Fruit fly (Drosophila melanogaster) whole organism, embryonic: ENCODE measurements around the gene gl.

Source experiments
- Bteb2 ChIP-seq: fragments of 200-800 bp; sonication (Bioruptor generic); optimal IDR thresholded peaks from 2 replicates; lab custom pipeline; 2016; ENCODE audit warnings: missing biosample characterization, missing genetic modification characterization
- CG10209 ChIP-seq: fragments of 200-800 bp; sonication (Bioruptor generic); optimal IDR thresholded peaks from 3 replicates; lab custom pipeline; 2017; ENCODE audit warnings: missing biosample characterization, mild to moderate bottlenecking, missing genetic modification characterization, missing genetic modification reagents
- CG10274 ChIP-seq: fragments of 200-800 bp; sonication (Bioruptor generic); optimal IDR thresholded peaks from 3 replicates; lab custom pipeline; 2017; ENCODE audit warnings: missing biosample characterization, mild to moderate bottlenecking, missing genetic modification characterization
- CG11723 ChIP-seq: fragments of 200-800 bp; sonication (Bioruptor generic); optimal IDR thresholded peaks from 2 replicates; lab custom pipeline; 2017; ENCODE audit warnings: missing biosample characterization, mild to moderate bottlenecking, missing genetic modification characterization
- CG14710 ChIP-seq: fragments of 200-800 bp; sonication (Bioruptor generic); optimal IDR thresholded peaks from 3 replicates; lab custom pipeline; 2019; ENCODE audit warnings: missing biosample characterization, mild to moderate bottlenecking, missing genetic modification characterization, moderate library complexity
- CG1529 ChIP-seq: fragments of 200-800 bp; sonication (Bioruptor generic); optimal IDR thresholded peaks from 3 replicates; lab custom pipeline; 2018; ENCODE audit warnings: missing biosample characterization, missing genetic modification characterization
- CG16779 ChIP-seq: fragments of 200-800 bp; sonication (Bioruptor generic); IDR thresholded peaks from 2 replicates; pipeline ENCODE4 v1.3.6; 2022; ENCODE audit warnings: missing biosample characterization, missing genetic modification characterization
- CG17612 ChIP-seq: fragments of 200-800 bp; sonication (Bioruptor generic); IDR thresholded peaks from 2 replicates; pipeline ENCODE4 v1.3.6; 2022; ENCODE audit warnings: missing biosample characterization, missing genetic modification characterization
- CG18011 ChIP-seq: fragments of 200-800 bp; sonication (Bioruptor generic); optimal IDR thresholded peaks from 2 replicates; lab custom pipeline; 2017; ENCODE audit warnings: missing biosample characterization, missing genetic modification characterization, mild to moderate bottlenecking, moderate library complexity, missing genotype
- CG18476 ChIP-seq: fragments of 200-800 bp; sonication (Bioruptor generic); optimal IDR thresholded peaks from 2 replicates; lab custom pipeline; 2016; ENCODE audit warnings: missing biosample characterization, mild to moderate bottlenecking, missing genetic modification characterization
- CG18619 ChIP-seq: fragments of 200-800 bp; sonication (Bioruptor generic); optimal IDR thresholded peaks from 3 replicates; lab custom pipeline; 2017; ENCODE audit warnings: missing biosample characterization, mild to moderate bottlenecking, missing genetic modification characterization
- CG2202 ChIP-seq: fragments of 200-800 bp; sonication (Bioruptor generic); optimal IDR thresholded peaks from 2 replicates; lab custom pipeline; 2018; ENCODE audit warnings: missing biosample characterization, mild to moderate bottlenecking, missing genetic modification characterization
- CG2678 ChIP-seq: fragments of 200-800 bp; sonication (Bioruptor generic); optimal IDR thresholded peaks from 3 replicates; lab custom pipeline; 2019; ENCODE audit warnings: missing biosample characterization, mild to moderate bottlenecking, missing genetic modification characterization, moderate library complexity
- CG2712 ChIP-seq: fragments of 200-800 bp; optimal IDR thresholded peaks from 3 replicates; lab custom pipeline; 2019; ENCODE audit warnings: missing biosample characterization, mild to moderate bottlenecking, missing genetic modification characterization, moderate library complexity
- CG31365 ChIP-seq: fragments of 200-800 bp; sonication (Bioruptor generic); optimal IDR thresholded peaks from 2 replicates; lab custom pipeline; 2018; ENCODE audit warnings: missing biosample characterization, mild to moderate bottlenecking, missing genetic modification characterization
- CG33557 ChIP-seq: fragments of 200-800 bp; sonication (Bioruptor generic); optimal IDR thresholded peaks from 2 replicates; lab custom pipeline; 2019; ENCODE audit warnings: missing biosample characterization, mild to moderate bottlenecking, missing genetic modification characterization, moderate library complexity
- CG34376 ChIP-seq: fragments of 200-800 bp; sonication (Bioruptor generic); optimal IDR thresholded peaks from 2 replicates; lab custom pipeline; 2018; ENCODE audit warnings: missing biosample characterization, mild to moderate bottlenecking, missing genetic modification characterization
- CG4617 ChIP-seq: fragments of 200-800 bp; sonication (Bioruptor generic); optimal IDR thresholded peaks from 3 replicates; lab custom pipeline; 2016; ENCODE audit warnings: missing biosample characterization, missing genetic modification characterization, borderline replicate concordance
- Deaf1 ChIP-seq: fragments of 200-800 bp; optimal IDR thresholded peaks from 3 replicates; lab custom pipeline; 2019; ENCODE audit warnings: missing biosample characterization, mild to moderate bottlenecking, missing genetic modification characterization, moderate library complexity
- Eip74EF ChIP-seq, 2 experiments: fragments of 200-800 bp in 1 of 2; fragments of >200 bp in 1 of 2; sonication (Bioruptor generic) in 1 of 2; optimal IDR thresholded peaks; 2 replicates each; lab custom pipeline; 2017 to 2019; ENCODE audit warnings: missing biosample characterization in 2 of 2, missing genetic modification characterization in 2 of 2, mild to moderate bottlenecking in 1 of 2, moderate library complexity in 1 of 2
- H2.0 ChIP-seq: fragments of 200-800 bp; sonication (Bioruptor generic); IDR thresholded peaks from 2 replicates; pipeline ENCODE4 v1.3.6; 2022; ENCODE audit warnings: missing biosample characterization, missing genetic modification characterization
- Hey ChIP-seq: fragments of 200-800 bp; sonication (Bioruptor generic); optimal IDR thresholded peaks from 3 replicates; lab custom pipeline; 2018; ENCODE audit warnings: missing biosample characterization, mild to moderate bottlenecking, missing genetic modification characterization
- MESR4 ChIP-seq: fragments of 200-800 bp; sonication (Bioruptor generic); optimal IDR thresholded peaks from 2 replicates; lab custom pipeline; 2018; ENCODE audit warnings: missing biosample characterization, mild to moderate bottlenecking, missing genetic modification characterization, moderate library complexity
- NC2β ChIP-seq: fragments of 200-800 bp; sonication (Bioruptor generic); optimal IDR thresholded peaks from 2 replicates; lab custom pipeline; 2016; ENCODE audit warnings: missing biosample characterization, missing genetic modification characterization
- Oaz ChIP-seq: fragments of 200-800 bp; sonication (Bioruptor generic); IDR thresholded peaks from 2 replicates; pipeline ENCODE4 v1.3.6; 2022; ENCODE audit warnings: missing biosample characterization, missing genetic modification characterization
- Scr ChIP-seq: fragments of 200-800 bp; sonication (Bioruptor generic); IDR thresholded peaks from 2 replicates; pipeline ENCODE4 v1.3.6; 2022; ENCODE audit warnings: missing biosample characterization, missing genetic modification characterization; ENCODE audit not compliant: partially characterized antibody
- amos ChIP-seq: fragments of 200-800 bp; sonication (Bioruptor generic); IDR thresholded peaks from 2 replicates; pipeline ENCODE4 v1.3.6; 2022; ENCODE audit warnings: missing biosample characterization, missing genetic modification characterization; ENCODE audit not compliant: partially characterized antibody
- br ChIP-seq: fragments of >200 bp; optimal IDR thresholded peaks from 2 replicates; lab custom pipeline; 2017
- btn ChIP-seq: fragments of 200-800 bp; sonication (Bioruptor generic); optimal IDR thresholded peaks from 2 replicates; lab custom pipeline; 2016; ENCODE audit warnings: missing biosample characterization, missing genetic modification characterization
- cas ChIP-seq: fragments of 200-800 bp; sonication (Bioruptor generic); IDR thresholded peaks from 2 replicates; pipeline ENCODE4 v1.3.6; 2022; ENCODE audit warnings: missing biosample characterization, missing genetic modification characterization
- crol ChIP-seq: fragments of 200-800 bp; sonication (Bioruptor generic); IDR thresholded peaks from 2 replicates; pipeline ENCODE4 v1.3.6; 2022; ENCODE audit warnings: missing biosample characterization, missing genetic modification characterization
- cwo ChIP-seq: fragments of 200-800 bp; sonication (Bioruptor generic); optimal IDR thresholded peaks from 3 replicates; lab custom pipeline; 2017; ENCODE audit warnings: missing biosample characterization, missing genetic modification characterization, mild to moderate bottlenecking, moderate library complexity, missing genetic modification reagents
- esg ChIP-seq: fragments of 200-800 bp; sonication (Bioruptor generic); conservative IDR thresholded peaks from 2 replicates; pipeline ENCODE4 v1.3.6; 2022; ENCODE audit warnings: missing biosample characterization, missing genetic modification characterization
- eyg ChIP-seq: fragments of 200-800 bp; sonication (Bioruptor generic); optimal IDR thresholded peaks from 3 replicates; lab custom pipeline; 2016; ENCODE audit warnings: missing biosample characterization, missing genetic modification characterization
- fd64A ChIP-seq: fragments of 200-800 bp; sonication (Bioruptor generic); optimal IDR thresholded peaks from 3 replicates; lab custom pipeline; 2018; ENCODE audit warnings: missing biosample characterization, mild to moderate bottlenecking, missing genetic modification characterization
- gem ChIP-seq: fragments of 200-800 bp; sonication (Bioruptor generic); optimal IDR thresholded peaks from 2 replicates; lab custom pipeline; 2019; ENCODE audit warnings: missing biosample characterization, mild to moderate bottlenecking, missing genetic modification characterization, moderate library complexity
- grau ChIP-seq: fragments of 200-800 bp; optimal IDR thresholded peaks from 3 replicates; lab custom pipeline; 2019; ENCODE audit warnings: missing biosample characterization, mild to moderate bottlenecking, missing genetic modification characterization, moderate library complexity
- hbn ChIP-seq: fragments of 200-800 bp; sonication (Bioruptor generic); IDR thresholded peaks from 2 replicates; pipeline ENCODE4 v1.3.6; 2022; ENCODE audit warnings: missing biosample characterization, missing genetic modification characterization; ENCODE audit not compliant: partially characterized antibody
- kah ChIP-seq: fragments of 200-800 bp; sonication (Bioruptor generic); optimal IDR thresholded peaks from 2 replicates; lab custom pipeline; 2018; ENCODE audit warnings: missing biosample characterization, mild to moderate bottlenecking, missing genetic modification characterization
- ken ChIP-seq: fragments of 200-800 bp; sonication (Bioruptor generic); IDR thresholded peaks from 3 replicates; pipeline ENCODE4 v1.3.6; 2022; ENCODE audit warnings: missing biosample characterization, missing genetic modification characterization
- mirr ChIP-seq: fragments of 200-800 bp; sonication (Bioruptor generic); optimal IDR thresholded peaks from 3 replicates; lab custom pipeline; 2018; ENCODE audit warnings: missing biosample characterization, mild to moderate bottlenecking, missing genetic modification characterization
- odd ChIP-seq: fragments of 200-800 bp; sonication (Bioruptor generic); optimal IDR thresholded peaks from 2 replicates; lab custom pipeline; 2017; ENCODE audit warnings: missing biosample characterization, mild to moderate bottlenecking, missing genetic modification characterization
- ranshi ChIP-seq: fragments of 200-800 bp; sonication (Bioruptor generic); IDR thresholded peaks from 2 replicates; pipeline ENCODE4 v1.3.6; 2022; ENCODE audit warnings: missing biosample characterization, missing genetic modification characterization
- scrt ChIP-seq: fragments of 200-800 bp; sonication (Bioruptor generic); optimal IDR thresholded peaks from 2 replicates; lab custom pipeline; 2018; ENCODE audit warnings: missing biosample characterization, mild to moderate bottlenecking, missing genetic modification characterization, moderate library complexity
- seq ChIP-seq: fragments of 200-800 bp; sonication (Bioruptor generic); IDR thresholded peaks from 2 replicates; pipeline ENCODE4 v1.3.6; 2022; ENCODE audit warnings: missing biosample characterization, missing genetic modification characterization
- sr ChIP-seq: fragments of 200-800 bp; sonication (Bioruptor generic); IDR thresholded peaks from 3 replicates; pipeline ENCODE4 v1.3.6; 2022; ENCODE audit warnings: missing biosample characterization, missing genetic modification characterization
- stwl ChIP-seq: fragments of 200-800 bp; sonication (Bioruptor generic); optimal IDR thresholded peaks from 3 replicates; lab custom pipeline; 2018; ENCODE audit warnings: missing biosample characterization, mild to moderate bottlenecking, missing genetic modification characterization, moderate library complexity
- tup ChIP-seq: fragments of 200-800 bp; sonication (Bioruptor generic); optimal IDR thresholded peaks from 2 replicates; lab custom pipeline; 2016; ENCODE audit warnings: missing biosample characterization, mild to moderate bottlenecking, missing genetic modification characterization, moderate library complexity
- twi ChIP-seq: fragments of 200-800 bp; optimal IDR thresholded peaks from 2 replicates; lab custom pipeline; 2019; ENCODE audit warnings: missing biosample characterization, mild to moderate bottlenecking, missing genetic modification characterization, moderate library complexity
- zfh2 ChIP-seq: fragments of 200-800 bp; sonication (Bioruptor generic); optimal IDR thresholded peaks from 2 replicates; lab custom pipeline; 2016; ENCODE audit warnings: missing biosample characterization, missing genetic modification characterization

The gl gene

dm6 chr3R:18404713-18405112, 32.2 kb upstream of the gl start, which contains the start of gene CG7685 (continued):
- TF ChIP-seq gem (tag; lab: Kevin White, UChicago), result peak; percentile 72
- peak; percentile 57 for TF ChIP-seq CG18011 (GFP tag; lab: Kevin White, UChicago)
- 0 out of 2 replicates have a peak, but pooled peaks have one; percentile 46 for TF ChIP-seq H2.0
- no peak for TF ChIP-seq CG16779 (GFP tag; lab: Robert Waterston, UW)
- TF ChIP-seq mirr (GFP tag; lab: Kevin White, UChicago), result peak; percentile 66
- TF ChIP-seq tup (GFP tag; lab: Kevin White, UChicago), result peak; percentile 50
- peak; percentile 56 for TF ChIP-seq kah (GFP tag; lab: Kevin White, UChicago)
- TF ChIP-seq CG10274 (GFP tag; lab: Kevin White, UChicago), result no peak
- TF ChIP-seq CG2202, result peak; percentile 17
- TF ChIP-seq grau, result peak; percentile 72
- TF ChIP-seq br (lab: Kevin White, UChicago), result no peak
- no peak for TF ChIP-seq CG17612 (GFP tag; lab: Robert Waterston, UW)
- TF ChIP-seq Bteb2 (GFP tag; lab: Kevin White, UChicago), result peak; percentile 66
- TF ChIP-seq scrt (GFP tag; lab: Kevin White, UChicago), result peak; percentile 48
- TF ChIP-seq crol (GFP tag; lab: Robert Waterston, UW), result no peak
- TF ChIP-seq CG31365 (tag; lab: Kevin White, UChicago), result peak; percentile 14
- peak; percentile 32 for TF ChIP-seq CG18476 (GFP tag; lab: Kevin White, UChicago)
- peak; percentile 30 for TF ChIP-seq twi (tag; lab: Kevin White, UChicago)
- TF ChIP-seq CG33557 (GFP tag; lab: Kevin White, UChicago), result peak; percentile 40
- TF ChIP-seq btn, result no peak
- TF ChIP-seq CG18619 (GFP tag; lab: Kevin White, UChicago), result peak; percentile 51
- peak in 1 of 2 experiments; percentile 27 for TF ChIP-seq Eip74EF (GFP tag; optimal IDR thresholded peaks at IDR 0.05; lab: Kevin White, UChicago)
- TF ChIP-seq amos (GFP tag; lab: Robert Waterston, UW), result no peak
- TF ChIP-seq CG14710, result peak; percentile 62
- no peak for TF ChIP-seq hbn
- no peak for TF ChIP-seq fd64A
- peak; percentile 88 for TF ChIP-seq CG4617
- peak; percentile 43; the same call in 1 of the 2 replicates for TF ChIP-seq ranshi (GFP tag; lab: Robert Waterston, UW)
- peak; percentile 42 for TF ChIP-seq odd (GFP tag; lab: Kevin White, UChicago)
- TF ChIP-seq zfh2 (GFP tag; lab: Kevin White, UChicago), result peak; percentile 68
- TF ChIP-seq Hey (tag; lab: Kevin White, UChicago), result peak; percentile 5
- peak; percentile 55 for TF ChIP-seq CG10209 (GFP tag; lab: Kevin White, UChicago)
- no peak for TF ChIP-seq cas
- peak; percentile 43 for TF ChIP-seq Scr (GFP tag; lab: Robert Waterston, UW)
- peak; percentile 81 for TF ChIP-seq CG34376 (GFP tag; lab: Kevin White, UChicago)
- peak; percentile 68 for TF ChIP-seq CG2678 (tag; lab: Kevin White, UChicago)
- TF ChIP-seq esg, result no peak
- TF ChIP-seq stwl, result peak; percentile 89
- TF ChIP-seq cwo (GFP tag; lab: Kevin White, UChicago), result peak; percentile 40
- no peak for TF ChIP-seq Oaz (GFP tag; lab: Robert Waterston, UW)
- no peak for TF ChIP-seq CG11723 (GFP tag; lab: Kevin White, UChicago)
- no peak for TF ChIP-seq sr (GFP tag; lab: Robert Waterston, UW)
- no peak for TF ChIP-seq seq
- peak; percentile 63 for TF ChIP-seq eyg (GFP tag; lab: Kevin White, UChicago)
- peak; percentile 62 for TF ChIP-seq CG2712
- TF ChIP-seq CG1529, result peak; percentile 8
- peak; percentile 32 for TF ChIP-seq Deaf1 (tag; lab: Kevin White, UChicago)
- peak; percentile 48; the same call in 1 of the 3 replicates for TF ChIP-seq ken (GFP tag; lab: Robert Waterston, UW)
- TF ChIP-seq MESR4, result peak; percentile 57
- TF ChIP-seq NC2β (GFP tag; lab: Kevin White, UChicago), result peak; percentile 60
